Fruit fly (Drosophila melanogaster) whole organism, embryonic: ENCODE data around the gene CG16789.

Source experiments
- Aef1 ChIP-seq: fragments of 200-800 bp; sonication (Bioruptor generic); IDR thresholded peaks from 3 replicates; pipeline ENCODE4 v1.3.6; 2022; ENCODE audit warnings: missing biosample characterization, missing genetic modification characterization
- Asciz ChIP-seq: fragments of 200-800 bp; sonication (Bioruptor generic); optimal IDR thresholded peaks from 2 replicates; lab custom pipeline; 2017; ENCODE audit warnings: missing biosample characterization, mild to moderate bottlenecking, missing genetic modification characterization, missing genetic modification reagents
- C15 ChIP-seq: fragments of 200-800 bp; sonication (Bioruptor generic); IDR thresholded peaks from 3 replicates; pipeline ENCODE4 v1.3.6; 2022; ENCODE audit warnings: missing biosample characterization, missing genetic modification characterization
- CG10431 ChIP-seq: fragments of 200-800 bp; sonication (Bioruptor generic); optimal IDR thresholded peaks from 3 replicates; lab custom pipeline; 2018; ENCODE audit warnings: missing biosample characterization, mild to moderate bottlenecking, missing genetic modification characterization
- CG11093 ChIP-seq: fragments of 200-800 bp; sonication (Bioruptor generic); IDR thresholded peaks from 3 replicates; pipeline ENCODE4 v1.3.6; 2022; ENCODE audit warnings: missing biosample characterization, missing genetic modification characterization
- CG11560 ChIP-seq: fragments of 200-800 bp; sonication (Bioruptor generic); IDR thresholded peaks from 3 replicates; pipeline ENCODE4 v1.3.6; 2022; ENCODE audit warnings: missing biosample characterization, missing genetic modification characterization
- CG12236 ChIP-seq: fragments of 200-800 bp; sonication (Bioruptor generic); optimal IDR thresholded peaks from 2 replicates; lab custom pipeline; 2016; ENCODE audit warnings: missing biosample characterization, missing genetic modification characterization
- CG13287 ChIP-seq: fragments of 200-800 bp; sonication (Bioruptor generic); IDR thresholded peaks from 2 replicates; pipeline ENCODE4 v1.3.6; 2022; ENCODE audit warnings: missing biosample characterization, missing genetic modification characterization; ENCODE audit not compliant: partially characterized antibody
- CG17328 ChIP-seq: fragments of 200-800 bp; sonication (Bioruptor generic); IDR thresholded peaks from 2 replicates; pipeline ENCODE4 v1.3.6; 2022; ENCODE audit warnings: missing biosample characterization, missing genetic modification characterization
- CG17385 ChIP-seq: fragments of 200-800 bp; sonication (Bioruptor generic); optimal IDR thresholded peaks from 3 replicates; lab custom pipeline; 2018; ENCODE audit warnings: missing biosample characterization, mild to moderate bottlenecking, missing genetic modification characterization
- CG18599 ChIP-seq: fragments of 200-800 bp; sonication (Bioruptor generic); optimal IDR thresholded peaks from 3 replicates; lab custom pipeline; 2017; ENCODE audit warnings: missing biosample characterization, missing genetic modification characterization, mild to moderate bottlenecking, moderate library complexity, missing genetic modification reagents
- CG2116 ChIP-seq: fragments of 200-800 bp; sonication (Bioruptor generic); optimal IDR thresholded peaks from 3 replicates; lab custom pipeline; 2018; ENCODE audit warnings: missing biosample characterization, mild to moderate bottlenecking, missing genetic modification characterization
- CG2202 ChIP-seq: fragments of 200-800 bp; sonication (Bioruptor generic); optimal IDR thresholded peaks from 2 replicates; lab custom pipeline; 2018; ENCODE audit warnings: missing biosample characterization, mild to moderate bottlenecking, missing genetic modification characterization
- CG2712 ChIP-seq: fragments of 200-800 bp; optimal IDR thresholded peaks from 3 replicates; lab custom pipeline; 2019; ENCODE audit warnings: missing biosample characterization, mild to moderate bottlenecking, missing genetic modification characterization, moderate library complexity
- CG2875 ChIP-seq: fragments of 200-800 bp; sonication (Bioruptor generic); optimal IDR thresholded peaks from 2 replicates; lab custom pipeline; 2017; ENCODE audit warnings: missing biosample characterization, mild to moderate bottlenecking, missing genetic modification characterization, missing genetic modification reagents
- CG3995 ChIP-seq: fragments of 200-800 bp; sonication (Bioruptor generic); optimal IDR thresholded peaks from 3 replicates; lab custom pipeline; 2016; ENCODE audit warnings: missing biosample characterization, missing genetic modification characterization
- CG43689 ChIP-seq: fragments of 200-800 bp; sonication (Bioruptor generic); IDR thresholded peaks from 2 replicates; pipeline ENCODE4 v1.3.6; 2022; ENCODE audit warnings: missing biosample characterization, missing genetic modification characterization
- CG9932 ChIP-seq: fragments of 200-800 bp; sonication (Bioruptor generic); IDR thresholded peaks from 2 replicates; pipeline ENCODE4 v1.3.6; 2022; ENCODE audit warnings: missing biosample characterization, missing genetic modification characterization
- CTCF ChIP-seq: fragments of 200-800 bp; sonication (Bioruptor generic); optimal IDR thresholded peaks from 2 replicates; lab custom pipeline; 2017; ENCODE audit warnings: missing biosample characterization, mild to moderate bottlenecking, missing genetic modification characterization, moderate library complexity
- CoRest ChIP-seq: fragments of 200-800 bp; sonication (Bioruptor generic); optimal IDR thresholded peaks from 3 replicates; lab custom pipeline; 2018; ENCODE audit warnings: missing biosample characterization, mild to moderate bottlenecking, missing genetic modification characterization, moderate library complexity
- Dfd ChIP-seq, 2 experiments: fragments of >200 bp; optimal IDR thresholded peaks; 2 replicates each; lab custom pipeline; 2017; ENCODE audit warnings: missing biosample characterization in 2 of 2, missing genetic modification characterization in 2 of 2
- Dref ChIP-seq: fragments of 200-800 bp; sonication (Bioruptor generic); IDR thresholded peaks from 2 replicates; pipeline ENCODE4 v1.3.6; 2022; ENCODE audit warnings: missing biosample characterization, missing genetic modification characterization
- HHEX ChIP-seq: fragments of 200-800 bp; sonication (Bioruptor generic); optimal IDR thresholded peaks from 3 replicates; lab custom pipeline; 2017; ENCODE audit warnings: missing biosample characterization, mild to moderate bottlenecking, missing genetic modification characterization, missing genetic modification reagents
- HLHmδ ChIP-seq: fragments of 200-800 bp; sonication (Bioruptor generic); optimal IDR thresholded peaks from 2 replicates; lab custom pipeline; 2018; ENCODE audit warnings: missing biosample characterization, mild to moderate bottlenecking, missing genetic modification characterization, moderate library complexity
- Hand ChIP-seq: fragments of 200-800 bp; sonication (Bioruptor generic); optimal IDR thresholded peaks from 2 replicates; lab custom pipeline; 2017; ENCODE audit warnings: mild to moderate bottlenecking, missing biosample characterization, missing genetic modification reagents, missing genetic modification characterization
- Hey ChIP-seq: fragments of 200-800 bp; sonication (Bioruptor generic); optimal IDR thresholded peaks from 3 replicates; lab custom pipeline; 2018; ENCODE audit warnings: missing biosample characterization, mild to moderate bottlenecking, missing genetic modification characterization
- HmgD ChIP-seq: fragments of 200-800 bp; sonication (Bioruptor generic); optimal IDR thresholded peaks from 3 replicates; lab custom pipeline; 2016; ENCODE audit warnings: missing biosample characterization, missing genetic modification characterization
- Hr3 ChIP-seq: fragments of 200-800 bp; sonication (Bioruptor generic); optimal IDR thresholded peaks from 3 replicates; lab custom pipeline; 2016; ENCODE audit warnings: missing biosample characterization, missing genetic modification characterization
- Nf-YC ChIP-seq: fragments of 200-800 bp; optimal IDR thresholded peaks from 3 replicates; lab custom pipeline; 2019; ENCODE audit warnings: missing biosample characterization, mild to moderate bottlenecking, missing genetic modification characterization, moderate library complexity
- NfI ChIP-seq: fragments of 200-800 bp; sonication (Bioruptor generic); optimal IDR thresholded peaks from 3 replicates; lab custom pipeline; 2018; ENCODE audit warnings: missing biosample characterization, mild to moderate bottlenecking, missing genetic modification characterization, moderate library complexity
- Oaz ChIP-seq: fragments of 200-800 bp; sonication (Bioruptor generic); IDR thresholded peaks from 2 replicates; pipeline ENCODE4 v1.3.6; 2022; ENCODE audit warnings: missing biosample characterization, missing genetic modification characterization
- Sox100B ChIP-seq: fragments of 200-800 bp; sonication (Bioruptor generic); optimal IDR thresholded peaks from 3 replicates; lab custom pipeline; 2018; ENCODE audit warnings: missing biosample characterization, mild to moderate bottlenecking, missing genetic modification characterization
- Sry-β ChIP-seq: fragments of 200-800 bp; sonication (Bioruptor generic); optimal IDR thresholded peaks from 2 replicates; lab custom pipeline; 2018; ENCODE audit warnings: missing biosample characterization, mild to moderate bottlenecking, missing genetic modification characterization, moderate library complexity
- TFAM ChIP-seq: fragments of 200-800 bp; sonication (Bioruptor generic); optimal IDR thresholded peaks from 2 replicates; lab custom pipeline; 2017; ENCODE audit warnings: missing biosample characterization, missing genetic modification characterization, inconsistent platforms
- Xbp1 ChIP-seq: fragments of 200-800 bp; sonication (Bioruptor generic); optimal IDR thresholded peaks from 3 replicates; lab custom pipeline; 2016; ENCODE audit warnings: missing biosample characterization, mild to moderate bottlenecking, missing genetic modification characterization
- ac ChIP-seq: fragments of 200-800 bp; sonication (Bioruptor generic); optimal IDR thresholded peaks from 3 replicates; lab custom pipeline; 2017; ENCODE audit warnings: missing biosample characterization, mild to moderate bottlenecking, missing genetic modification characterization
- al ChIP-seq: fragments of 200-800 bp; sonication (Bioruptor generic); IDR thresholded peaks from 2 replicates; pipeline ENCODE4 v1.3.6; 2022; ENCODE audit warnings: missing biosample characterization, missing genetic modification characterization
- ato ChIP-seq: fragments of 200-800 bp; sonication (Bioruptor generic); IDR thresholded peaks from 2 replicates; pipeline ENCODE4 v1.3.6; 2022; ENCODE audit warnings: missing biosample characterization, missing genetic modification characterization; ENCODE audit not compliant: partially characterized antibody
- br ChIP-seq: fragments of >200 bp; optimal IDR thresholded peaks from 2 replicates; lab custom pipeline; 2017
- emc ChIP-seq: fragments of 200-800 bp; sonication (Bioruptor generic); optimal IDR thresholded peaks from 2 replicates; lab custom pipeline; 2016; ENCODE audit warnings: missing biosample characterization, missing genetic modification characterization
- gsb-n ChIP-seq: fragments of 200-800 bp; sonication (Bioruptor generic); optimal IDR thresholded peaks from 3 replicates; lab custom pipeline; 2018; ENCODE audit warnings: missing biosample characterization, mild to moderate bottlenecking, missing genetic modification characterization
- jigr1 ChIP-seq: fragments of 200-800 bp; sonication (Bioruptor generic); IDR thresholded peaks from 3 replicates; pipeline ENCODE4 v1.3.6; 2022; ENCODE audit warnings: missing biosample characterization, missing genetic modification characterization
- lilli ChIP-seq: fragments of 200-800 bp; sonication (Bioruptor generic); optimal IDR thresholded peaks from 3 replicates; lab custom pipeline; 2016; ENCODE audit warnings: missing biosample characterization, missing genetic modification characterization
- lmd ChIP-seq: fragments of 200-800 bp; sonication (Bioruptor generic); IDR thresholded peaks from 2 replicates; pipeline ENCODE4 v1.3.6; 2022; ENCODE audit warnings: missing biosample characterization, missing genetic modification characterization
- mam ChIP-seq: fragments of 200-800 bp; sonication (Bioruptor generic); optimal IDR thresholded peaks from 3 replicates; lab custom pipeline; 2016; ENCODE audit warnings: missing biosample characterization, missing genetic modification characterization
- mirr ChIP-seq: fragments of 200-800 bp; sonication (Bioruptor generic); optimal IDR thresholded peaks from 3 replicates; lab custom pipeline; 2018; ENCODE audit warnings: missing biosample characterization, mild to moderate bottlenecking, missing genetic modification characterization
- pita ChIP-seq: fragments of 200-800 bp; sonication (Bioruptor generic); optimal IDR thresholded peaks from 2 replicates; lab custom pipeline; 2017; ENCODE audit warnings: missing biosample characterization, mild to moderate bottlenecking, missing genetic modification characterization
- schlank ChIP-seq: fragments of 200-800 bp; sonication (Bioruptor generic); optimal IDR thresholded peaks from 2 replicates; lab custom pipeline; 2018; ENCODE audit warnings: missing biosample characterization, mild to moderate bottlenecking, missing genetic modification characterization
- trem ChIP-seq: fragments of 200-800 bp; optimal IDR thresholded peaks from 3 replicates; lab custom pipeline; 2019; ENCODE audit warnings: missing biosample characterization, mild to moderate bottlenecking, missing genetic modification characterization, moderate library complexity
- unc-4 ChIP-seq: fragments of 200-800 bp; sonication (Bioruptor generic); IDR thresholded peaks from 2 replicates; pipeline ENCODE4 v1.3.6; 2022; ENCODE audit warnings: missing biosample characterization, missing genetic modification characterization; ENCODE audit not compliant: partially characterized antibody

CG16789 gene

DNA sequence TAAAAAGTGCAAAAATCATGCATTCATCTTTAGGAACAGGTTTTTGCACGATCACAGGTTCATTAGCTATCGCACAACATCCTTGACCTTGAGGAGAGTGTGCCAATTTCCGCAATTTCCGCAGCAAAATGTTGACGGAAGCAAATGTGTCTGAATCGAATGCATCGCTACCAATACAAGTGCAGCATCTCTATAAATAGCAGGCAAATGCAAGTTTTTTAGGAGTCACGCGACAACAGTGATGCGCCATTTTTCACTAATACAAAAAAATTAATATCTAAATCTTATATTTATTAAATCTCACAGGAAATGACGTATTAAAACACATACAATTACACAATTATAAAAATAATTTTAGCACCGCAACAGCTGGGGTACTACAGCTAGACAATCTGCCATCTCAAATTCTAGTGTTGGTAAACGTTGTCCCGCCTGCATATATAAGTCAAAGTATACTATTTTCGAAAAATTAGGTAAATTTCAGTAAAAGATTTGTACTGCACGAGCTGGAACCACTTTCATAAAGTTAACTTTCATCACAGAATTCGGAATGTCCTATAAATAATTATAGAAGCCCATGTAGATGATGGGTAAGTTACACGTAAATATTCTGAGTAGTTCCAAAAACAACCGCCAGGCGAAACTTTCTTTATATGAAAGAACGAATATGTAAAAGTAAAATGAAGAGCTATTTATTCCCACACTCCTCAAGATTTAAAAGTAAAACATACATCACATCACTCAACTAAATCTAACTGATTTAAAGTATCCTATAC lies 8.0 kb downstream of the CG16789 start, which contains the start of gene CG9399 (continued):
- TF ChIP-seq Xbp1 (GFP tag; lab: Kevin White, UChicago) (peak; percentile 99), schlank (peak; percentile 86), lilli (peak; percentile 98), HHEX (GFP tag; lab: Kevin White, UChicago) (peak; percentile 95), CG11560 (tag; lab: Robert Waterston, UW) (peak; percentile 87), CG17385 (GFP tag; lab: Kevin White, UChicago) (peak; percentile 94), unc-4 (GFP tag; lab: Robert Waterston, UW) (no peak), Hr3 (peak; percentile 98), CG43689 (GFP tag; lab: Robert Waterston, UW) (peak; percentile 97), Dref (GFP tag; lab: Robert Waterston, UW) (peak; percentile 43; the same call in 1 of the 2 replicates), CG2712 (tag; lab: Kevin White, UChicago) (peak; percentile 98), pita (GFP tag; lab: Kevin White, UChicago) (peak; percentile 55), C15 (GFP tag; lab: Robert Waterston, UW) (peak; percentile 96), jigr1 (GFP tag; lab: Robert Waterston, UW) (peak; percentile 93), CG3995 (GFP tag; lab: Kevin White, UChicago) (peak; percentile 74), Dfd (GFP tag; optimal IDR thresholded peaks at IDR 0.05; lab: Kevin White, UChicago) (no peak), ac (GFP tag; lab: Kevin White, UChicago) (peak; percentile 72), CG11093 (GFP tag; lab: Robert Waterston, UW) (peak; percentile 96), br (lab: Kevin White, UChicago) (no peak), CTCF (peak; percentile 97), Nf-YC (tag; lab: Kevin White, UChicago) (peak; percentile 84), Hey (tag; lab: Kevin White, UChicago) (peak; percentile 75), HmgD (peak; percentile 30), mam (GFP tag; lab: Kevin White, UChicago) (peak; percentile 92), NfI (GFP tag; lab: Kevin White, UChicago) (peak; percentile 97), trem (tag; lab: Kevin White, UChicago) (peak; percentile 93), CG2116 (GFP tag; lab: Kevin White, UChicago) (peak; percentile 91), CG18599 (GFP tag; lab: Kevin White, UChicago) (peak; percentile 96), mirr (peak; percentile 79), Asciz (GFP tag; lab: Kevin White, UChicago) (peak; percentile 89), CG2875 (GFP tag; lab: Kevin White, UChicago) (peak; percentile 96), Aef1 (GFP tag; lab: Robert Waterston, UW) (peak; percentile 98), gsb-n (tag; lab: Kevin White, UChicago) (peak; percentile 98), CG2202 (tag; lab: Kevin White, UChicago) (peak; percentile 95), ato (GFP tag; lab: Robert Waterston, UW) (no peak), Hand (peak; percentile 76), CG13287 (peak; percentile 27; the same call in 1 of the 2 replicates), Sox100B (GFP tag; lab: Kevin White, UChicago) (peak; percentile 95), lmd (GFP tag; lab: Robert Waterston, UW) (peak; percentile 97), CG17328 (GFP tag; lab: Robert Waterston, UW) (peak; percentile 98), CG9932 (GFP tag; lab: Robert Waterston, UW) (peak; percentile 98), HLHmδ (GFP tag; lab: Kevin White, UChicago) (no peak), CG12236 (peak; percentile 83), CG10431 (GFP tag; lab: Kevin White, UChicago) (peak; percentile 88), Oaz (GFP tag; lab: Robert Waterston, UW) (peak; percentile 95), emc (GFP tag; lab: Kevin White, UChicago) (peak; percentile 63), Sry-β (GFP tag; lab: Kevin White, UChicago) (peak; percentile 97), TFAM (GFP tag; lab: Kevin White, UChicago) (peak; percentile 79), al (GFP tag; lab: Robert Waterston, UW) (peak; percentile 95), CoRest (tag; lab: Kevin White, UChicago) (peak; percentile 98)
